Worm (Caenorhabditis elegans) whole organism, mixed stage, embryonic: Measurements from ENCODE around the gene F40G12.7.

Experiments used
- ceh-39 ChIP-seq: fragments of 150-350 bp; optimal IDR thresholded peaks from 2 replicates; lab custom pipeline; 2014; ENCODE audit warnings: missing biosample characterization, missing genetic modification characterization
- elt-3 ChIP-seq: fragments of 150-350 bp; optimal IDR thresholded peaks from 2 replicates; lab custom pipeline; 2014; ENCODE audit warnings: missing biosample characterization, missing genetic modification characterization
- nhr-76 ChIP-seq: sonication (generic microtip); optimal IDR thresholded peaks from 2 replicates; lab custom pipeline; 2017; ENCODE audit warnings: missing biosample characterization, missing genetic modification characterization
- sem-2 ChIP-seq: fragments of 200-800 bp; sonication (Bioruptor generic); optimal IDR thresholded peaks from 2 replicates; lab custom pipeline; 2018; ENCODE audit warnings: mild to moderate bottlenecking, missing genetic modification characterization, missing compliant biosample characterization

DNA sequence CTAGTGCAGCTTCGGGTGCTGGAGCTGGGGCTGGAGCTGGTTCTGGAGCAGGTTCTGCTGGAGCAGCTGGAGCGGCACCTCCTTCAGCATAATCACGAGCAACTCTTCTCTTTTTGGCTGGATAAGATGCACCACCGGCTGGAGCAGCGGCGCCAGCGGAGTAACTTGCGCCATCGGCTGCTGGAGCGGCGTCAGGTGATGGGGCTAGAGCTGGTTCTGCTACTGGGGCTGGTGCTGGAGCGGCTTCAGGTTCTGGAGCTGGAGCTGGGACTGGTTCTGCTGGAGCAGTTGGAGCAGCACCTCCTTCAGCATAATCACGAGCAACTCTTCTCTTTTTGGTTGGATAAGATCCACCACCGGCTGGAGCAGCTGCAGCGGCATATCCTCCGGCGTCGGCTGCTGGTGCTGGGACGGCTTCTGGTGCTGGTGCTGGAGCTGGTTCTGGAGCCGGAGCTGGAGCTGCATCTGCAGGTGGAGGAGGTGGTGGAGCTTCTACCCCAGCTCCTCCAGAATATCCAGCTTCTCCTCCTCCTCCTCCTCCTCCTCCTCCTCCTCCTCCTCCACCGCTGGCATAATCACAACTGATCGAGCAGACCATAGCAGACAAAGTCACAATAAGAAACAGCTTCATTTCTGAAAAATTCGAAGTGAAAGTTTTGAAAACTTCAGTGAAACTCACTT is 44.9 kb downstream of the F40G12.7 start, which contains the start of gene F47B8.13:
- TF ChIP-seq nhr-76 (tag; lab: Kevin White, UChicago) = no peak
- no peak for TF ChIP-seq sem-2 (GFP tag; lab: Kevin White, UChicago)
- no peak for TF ChIP-seq ceh-39
- TF ChIP-seq elt-3 (tag; lab: Kevin White, UChicago) = no peak
